Worm (Caenorhabditis elegans) whole organism, L4/young adult: ENCODE results near the gene pygl-1.

ENCODE experiments used
- W03F9.2 ChIP-seq: fragments of 150-350 bp; optimal IDR thresholded peaks from 2 replicates; lab custom pipeline; 2014; ENCODE audit warnings: missing biosample characterization, missing genetic modification characterization
- dao-5 ChIP-seq: sonication (generic microtip); optimal IDR thresholded peaks from 2 replicates; lab custom pipeline; 2016; ENCODE audit warnings: missing genotype, missing genetic modification characterization, moderate library complexity, missing compliant biosample characterization
- him-1 ChIP-seq: sonication (generic microtip); optimal IDR thresholded peaks from 2 replicates; lab custom pipeline; 2016; ENCODE audit warnings: missing genotype, missing genetic modification reagents, missing genetic modification characterization, missing compliant biosample characterization

The pygl-1 gene

ce11 chrV:3578813-3579212, at the start of gene pygl-1:
Gene pygl-1 (plus strand): TSS chrV:3579023.
- TF ChIP-seq dao-5 (tag; lab: Kevin White, UChicago) (no peak), him-1 (tag; lab: Kevin White, UChicago) (no peak), W03F9.2 (tag; lab: Kevin White, UChicago) (peak; percentile 2)

ce11 chrV:3530403-3530802, 48.4 kb upstream of the pygl-1 start, which contains the start of gene srbc-66:
Gene srbc-66 (plus strand): TSS chrV:3530703.
- TF ChIP-seq W03F9.2 (tag; lab: Kevin White, UChicago) (no peak), dao-5 (tag; lab: Kevin White, UChicago) (no peak), him-1 (tag; lab: Kevin White, UChicago) (no peak)

- TF ChIP-seq dao-5 (tag; lab: Kevin White, UChicago) (no peak), him-1 (tag; lab: Kevin White, UChicago) (no peak), W03F9.2 (tag; lab: Kevin White, UChicago) (no peak)
These were observed 43.6 kb upstream of the pygl-1 start, which contains the start of gene nhr-221 for ce11 chrV:3535260-3535659. Gene nhr-221 (minus strand): TSS chrV:3535360.

- no peak for TF ChIP-seq dao-5 (tag; lab: Kevin White, UChicago)
- no peak for TF ChIP-seq W03F9.2 (tag; lab: Kevin White, UChicago)
- TF ChIP-seq him-1 (tag; lab: Kevin White, UChicago): no peak
These were observed 40.5 kb upstream of the pygl-1 start, which contains the start of gene nhr-93 for ce11 chrV:3538307-3538706. Gene nhr-93 (minus strand): TSS chrV:3538407.

ce11 chrV:3541117-3541516, 37.7 kb upstream of the pygl-1 start, which contains the start of gene srbc-67:
Gene srbc-67 (minus strand): TSS chrV:3541217.
- TF ChIP-seq him-1 (tag; lab: Kevin White, UChicago) (no peak), W03F9.2 (tag; lab: Kevin White, UChicago) (no peak), dao-5 (tag; lab: Kevin White, UChicago) (no peak)

ce11 chrV:3543344-3543743, 35.5 kb upstream of the pygl-1 start, which contains the start of gene nhr-222:
Gene nhr-222 (minus strand): TSS chrV:3543444.
- TF ChIP-seq dao-5 (tag; lab: Kevin White, UChicago) (no peak), W03F9.2 (tag; lab: Kevin White, UChicago) (no peak), him-1 (tag; lab: Kevin White, UChicago) (no peak)

ce11 chrV:3546517-3546916, 32.3 kb upstream of the pygl-1 start, which contains the start of gene srbc-68:
Gene srbc-68 (minus strand): TSS chrV:3546617.
- TF ChIP-seq dao-5 (tag; lab: Kevin White, UChicago) (no peak), him-1 (tag; lab: Kevin White, UChicago) (no peak), W03F9.2 (tag; lab: Kevin White, UChicago) (no peak)

- TF ChIP-seq him-1 (tag; lab: Kevin White, UChicago) (no peak), dao-5 (tag; lab: Kevin White, UChicago) (no peak), W03F9.2 (tag; lab: Kevin White, UChicago) (no peak)
These were observed 30.0 kb upstream of the pygl-1 start, which contains the start of gene srw-130 for ce11 chrV:3548798-3549197. Gene srw-130 (minus strand): TSS chrV:3548898.

ce11 chrV:3549553-3549952, 29.3 kb upstream of the pygl-1 start, which contains the start of gene sri-21:
Gene sri-21 (plus strand): TSS chrV:3549853.
- TF ChIP-seq W03F9.2 (tag; lab: Kevin White, UChicago): no peak
- TF ChIP-seq him-1 (tag; lab: Kevin White, UChicago): no peak
- TF ChIP-seq dao-5 (tag; lab: Kevin White, UChicago): no peak

ce11 chrV:3551765-3552164, 27.1 kb upstream of the pygl-1 start, which contains the start of gene grl-28:
Gene grl-28 (minus strand): TSS chrV:3551865.
- TF ChIP-seq him-1 (tag; lab: Kevin White, UChicago) (no peak), dao-5 (tag; lab: Kevin White, UChicago) (no peak), W03F9.2 (tag; lab: Kevin White, UChicago) (no peak)

ce11 chrV:3552740-3553469, 25.9 kb upstream of the pygl-1 start, which contains the start of gene T24A6.20:
Gene T24A6.20 (plus strand): TSS chrV:3553134.
- TF ChIP-seq W03F9.2 (tag; lab: Kevin White, UChicago) (no peak), him-1 (tag; lab: Kevin White, UChicago) (no peak)

- TF ChIP-seq him-1 (tag; lab: Kevin White, UChicago) (no peak), dao-5 (tag; lab: Kevin White, UChicago) (no peak), W03F9.2 (tag; lab: Kevin White, UChicago) (no peak)
These were observed 24.0 kb upstream of the pygl-1 start, which contains the start of gene grl-29 for ce11 chrV:3554869-3555268. Gene grl-29 (minus strand): TSS chrV:3555236.

ce11 chrV:3555986-3556385, 22.8 kb upstream of the pygl-1 start, which contains the start of gene grl-30:
Gene grl-30 (plus strand): TSS chrV:3556286.
- TF ChIP-seq dao-5 (tag; lab: Kevin White, UChicago) (no peak), W03F9.2 (tag; lab: Kevin White, UChicago) (no peak), him-1 (tag; lab: Kevin White, UChicago) (no peak)
